Worm (Caenorhabditis elegans) whole organism, mixed stage, embryonic: ENCODE data around the gene Y51H7C.9.

Experiments
- M03D4.4 ChIP-seq: sonication (generic microtip); optimal IDR thresholded peaks from 2 replicates; lab custom pipeline; 2017; ENCODE audit warnings: mild to moderate bottlenecking, missing genetic modification characterization, missing compliant biosample characterization
- blmp-1 ChIP-seq: fragments of 150-350 bp; optimal IDR thresholded peaks from 2 replicates; lab custom pipeline; 2014; ENCODE audit warnings: missing biosample characterization, missing genetic modification characterization
- ceh-39 ChIP-seq: fragments of 150-350 bp; optimal IDR thresholded peaks from 2 replicates; lab custom pipeline; 2014; ENCODE audit warnings: missing biosample characterization, missing genetic modification characterization
- ceh-43 ChIP-seq: fragments of 200-800 bp; sonication (Bioruptor generic); optimal IDR thresholded peaks from 2 replicates; lab custom pipeline; 2018; ENCODE audit warnings: mild to moderate bottlenecking, missing genetic modification characterization, moderate library complexity, missing compliant biosample characterization
- ceh-83 ChIP-seq: fragments of 200-800 bp; sonication (Bioruptor generic); optimal IDR thresholded peaks from 2 replicates; lab custom pipeline; 2018; ENCODE audit warnings: mild to moderate bottlenecking, missing genetic modification characterization, missing compliant biosample characterization
- ces-1 ChIP-seq: fragments of 150-350 bp; optimal IDR thresholded peaks from 2 replicates; lab custom pipeline; 2014; ENCODE audit warnings: missing biosample characterization, missing genetic modification reagents, missing genetic modification characterization
- cnd-1 ChIP-seq: fragments of 200-800 bp; sonication (Bioruptor generic); optimal IDR thresholded peaks from 2 replicates; lab custom pipeline; 2018; ENCODE audit warnings: mild to moderate bottlenecking, missing genetic modification characterization, missing compliant biosample characterization
- drap-1 ChIP-seq: fragments of 200-800 bp; sonication (Bioruptor generic); optimal IDR thresholded peaks from 3 replicates; lab custom pipeline; 2018; ENCODE audit warnings: mild to moderate bottlenecking, missing genetic modification characterization, missing compliant biosample characterization
- elt-1 ChIP-seq: sonication (generic microtip); optimal IDR thresholded peaks from 2 replicates; lab custom pipeline; 2017; ENCODE audit warnings: missing genetic modification characterization, mild to moderate bottlenecking, missing compliant biosample characterization, antibody characterized with exemption, moderate library complexity, borderline replicate concordance; ENCODE audit not compliant: insufficient read depth
- elt-3 ChIP-seq: fragments of 150-350 bp; optimal IDR thresholded peaks from 2 replicates; lab custom pipeline; 2014; ENCODE audit warnings: missing biosample characterization, missing genetic modification characterization
- flh-1 ChIP-seq: fragments of 200-800 bp; sonication (Bioruptor generic); optimal IDR thresholded peaks from 2 replicates; lab custom pipeline; 2018; ENCODE audit warnings: mild to moderate bottlenecking, missing genetic modification characterization, moderate library complexity, missing compliant biosample characterization
- ham-2 ChIP-seq: fragments of 200-800 bp; sonication (Bioruptor generic); optimal IDR thresholded peaks from 2 replicates; lab custom pipeline; 2018; ENCODE audit warnings: mild to moderate bottlenecking, missing genetic modification characterization, missing compliant biosample characterization
- lin-13 ChIP-seq: fragments of 150-350 bp; optimal IDR thresholded peaks from 2 replicates; lab custom pipeline; 2014; ENCODE audit warnings: missing biosample characterization, missing genetic modification characterization
- lin-32 ChIP-seq: fragments of 200-800 bp; sonication (Bioruptor generic); optimal IDR thresholded peaks from 2 replicates; lab custom pipeline; 2018; ENCODE audit warnings: mild to moderate bottlenecking, missing genetic modification characterization, missing compliant biosample characterization
- lsy-2 ChIP-seq: fragments of 150-350 bp; optimal IDR thresholded peaks from 2 replicates; lab custom pipeline; 2014; ENCODE audit warnings: missing biosample characterization, missing genetic modification characterization
- mep-1 ChIP-seq: fragments of 150-350 bp; optimal IDR thresholded peaks from 2 replicates; lab custom pipeline; 2017; ENCODE audit warnings: missing biosample characterization, missing genetic modification reagents, missing genetic modification characterization, inconsistent platforms
- nhr-12 ChIP-seq: fragments of 150-350 bp; optimal IDR thresholded peaks from 2 replicates; lab custom pipeline; 2014; ENCODE audit warnings: missing biosample characterization, missing genetic modification characterization
- nhr-2 ChIP-seq: fragments of 150-350 bp; optimal IDR thresholded peaks from 2 replicates; lab custom pipeline; 2014; ENCODE audit warnings: missing biosample characterization, missing genetic modification characterization
- nhr-237 ChIP-seq: fragments of 150-350 bp; optimal IDR thresholded peaks from 2 replicates; lab custom pipeline; 2014; ENCODE audit warnings: missing biosample characterization, missing genetic modification characterization
- nhr-28 ChIP-seq: fragments of 150-350 bp; optimal IDR thresholded peaks from 2 replicates; lab custom pipeline; 2014; ENCODE audit warnings: missing biosample characterization, missing genetic modification characterization
- nhr-76 ChIP-seq: sonication (generic microtip); optimal IDR thresholded peaks from 2 replicates; lab custom pipeline; 2017; ENCODE audit warnings: missing biosample characterization, missing genetic modification characterization
- snpc-4 ChIP-seq: fragments of 150-350 bp; optimal IDR thresholded peaks from 2 replicates; lab custom pipeline; 2014; ENCODE audit warnings: missing biosample characterization, missing genetic modification characterization
- sptf-1 ChIP-seq: sonication (generic microtip); optimal IDR thresholded peaks from 2 replicates; lab custom pipeline; 2017; ENCODE audit warnings: mild to moderate bottlenecking, missing genetic modification characterization, moderate library complexity, missing compliant biosample characterization
- tbx-8 ChIP-seq: fragments of 200-800 bp; sonication (Bioruptor generic); optimal IDR thresholded peaks from 2 replicates; lab custom pipeline; 2018; ENCODE audit warnings: mild to moderate bottlenecking, missing genetic modification characterization, moderate library complexity, missing compliant biosample characterization
- unc-120 ChIP-seq: sonication (generic microtip); optimal IDR thresholded peaks from 2 replicates; lab custom pipeline; 2017; ENCODE audit warnings: missing genetic modification characterization, missing compliant biosample characterization; ENCODE audit not compliant: poor library complexity, severe bottlenecking
- unc-39 ChIP-seq: fragments of 150-350 bp; optimal IDR thresholded peaks from 2 replicates; lab custom pipeline; 2014; ENCODE audit warnings: missing biosample characterization, missing genetic modification characterization
- unc-62 ChIP-seq: fragments of 150-350 bp; optimal IDR thresholded peaks from 2 replicates; lab custom pipeline; 2014; ENCODE audit warnings: missing biosample characterization, missing genetic modification reagents, missing genetic modification characterization
- zip-8 ChIP-seq: fragments of 150-350 bp; optimal IDR thresholded peaks from 2 replicates; lab custom pipeline; 2014; ENCODE audit warnings: missing biosample characterization, missing genetic modification characterization
- ztf-11 ChIP-seq: fragments of 150-350 bp; optimal IDR thresholded peaks from 2 replicates; lab custom pipeline; 2014; ENCODE audit warnings: missing biosample characterization, missing genetic modification characterization

Gene Y51H7C.9

DNA sequence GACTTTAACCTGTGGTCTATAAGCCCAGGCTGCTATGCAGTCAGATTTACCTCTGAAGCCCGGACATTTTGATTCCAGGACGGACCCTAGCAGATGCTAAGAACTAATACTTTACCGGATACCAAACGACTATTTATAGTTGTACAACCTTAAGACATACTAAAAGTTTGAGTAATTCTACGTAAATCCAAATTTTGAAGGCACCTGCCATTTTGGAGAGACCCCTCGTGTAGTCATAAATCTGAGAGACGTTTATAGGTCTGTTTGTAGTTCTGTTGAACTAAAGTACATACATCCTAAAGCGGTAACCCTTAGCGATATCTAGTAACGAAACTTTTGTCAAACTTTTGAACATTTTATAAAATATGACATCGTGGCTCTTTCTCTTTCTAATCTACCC lies 12.9 kb downstream of the Y51H7C.9 start, which contains the start of gene F54D12.2:
F54D12.2 (plus strand) TSS at position 301 of the 400 bp plus-strand sequence.
- TF ChIP-seq ceh-83 (GFP tag; lab: Kevin White, UChicago), result no peak
- no peak for TF ChIP-seq ztf-11 (tag; lab: Kevin White, UChicago)
- no peak for TF ChIP-seq nhr-28 (tag; lab: Kevin White, UChicago)
- TF ChIP-seq M03D4.4 (tag; lab: Kevin White, UChicago), result no peak
- no peak for TF ChIP-seq nhr-12 (tag; lab: Kevin White, UChicago)
- no peak for TF ChIP-seq sptf-1 (tag; lab: Kevin White, UChicago)
- no peak for TF ChIP-seq ces-1 (GFP tag; lab: Kevin White, UChicago)
- no peak for TF ChIP-seq zip-8
- no peak for TF ChIP-seq unc-39 (tag; lab: Kevin White, UChicago)
- TF ChIP-seq ceh-43 (GFP tag; lab: Kevin White, UChicago), result no peak
- no peak for TF ChIP-seq unc-62 (GFP tag; lab: Kevin White, UChicago)
- no peak for TF ChIP-seq lin-13 (tag; lab: Kevin White, UChicago)
- no peak for TF ChIP-seq elt-3 (tag; lab: Kevin White, UChicago)

ce11 chrII:1397703-1398102 lies 13.6 kb downstream of the Y51H7C.9 start, which contains the start of gene F54D12.8:
Gene F54D12.8 (minus strand): TSS chrII:1398038.
- TF ChIP-seq zip-8 (no peak), nhr-76 (tag; lab: Kevin White, UChicago) (no peak), elt-3 (tag; lab: Kevin White, UChicago) (no peak)

- no peak for TF ChIP-seq unc-62 (GFP tag; lab: Kevin White, UChicago)
- TF ChIP-seq sptf-1 (tag; lab: Kevin White, UChicago), result no peak
- TF ChIP-seq mep-1, result no peak
- no peak for TF ChIP-seq flh-1
- no peak for TF ChIP-seq snpc-4
- no peak for TF ChIP-seq unc-120 (tag; lab: Kevin White, UChicago)
- no peak for TF ChIP-seq ceh-39 (tag; lab: Kevin White, UChicago)
- TF ChIP-seq nhr-76 (tag; lab: Kevin White, UChicago), result no peak
- no peak for TF ChIP-seq zip-8
- TF ChIP-seq ces-1 (GFP tag; lab: Kevin White, UChicago), result no peak
- TF ChIP-seq drap-1 (GFP tag; lab: Kevin White, UChicago), result no peak
- TF ChIP-seq unc-39 (tag; lab: Kevin White, UChicago), result no peak
- no peak for TF ChIP-seq elt-1
- TF ChIP-seq, all 35 proteins: peak for 0
Observed at ce11 chrII:1386478-1386877, 24.8 kb downstream of the Y51H7C.9 start, which contains the start of gene aat-7. Gene aat-7 (plus strand): TSS chrII:1386870.

DNA sequence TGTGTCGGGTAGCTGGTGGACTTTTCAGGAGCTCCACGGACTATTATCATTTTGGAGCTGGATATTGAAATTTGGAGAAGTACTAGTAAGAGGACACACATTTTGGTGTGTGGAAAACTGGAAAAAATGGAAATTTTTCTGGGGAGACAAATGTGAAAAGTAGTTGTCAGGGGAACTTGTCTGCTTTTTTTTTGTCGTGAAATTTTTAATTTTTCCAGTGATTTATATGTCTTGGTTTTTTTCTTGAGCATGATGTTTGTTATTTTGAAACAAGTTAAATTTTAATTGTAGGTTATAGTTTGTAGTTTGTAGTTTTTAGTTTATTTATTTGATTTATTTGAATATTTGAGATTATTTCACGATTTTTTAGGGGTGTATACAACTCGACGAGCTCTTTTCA lies 26.0 kb downstream of the Y51H7C.9 start, which contains the start of gene F54D12.7:
F54D12.7 (minus strand) TSS at position 101 of the 400 bp plus-strand sequence.
- TF ChIP-seq ces-1 (GFP tag; lab: Kevin White, UChicago), result no peak
- TF ChIP-seq unc-39 (tag; lab: Kevin White, UChicago), result no peak
- no peak for TF ChIP-seq nhr-2 (tag; lab: Kevin White, UChicago)

ce11 chrII:1381618-1382017 lies 29.7 kb downstream of the Y51H7C.9 start, which contains the start of gene F54D12.9:
Gene F54D12.9 (minus strand): TSS chrII:1381718.
- TF ChIP-seq tbx-8 (GFP tag; lab: Kevin White, UChicago) (no peak), elt-3 (tag; lab: Kevin White, UChicago) (no peak), nhr-76 (tag; lab: Kevin White, UChicago) (no peak), blmp-1 (peak; percentile 5)

ce11 chrII:1378259-1378658 lies 33.0 kb downstream of the Y51H7C.9 start, which contains the start of gene F54D12.10:
Gene F54D12.10 (minus strand): TSS chrII:1378359.
- TF ChIP-seq ceh-83 (GFP tag; lab: Kevin White, UChicago), result no peak
- no peak for TF ChIP-seq unc-120 (tag; lab: Kevin White, UChicago)
- TF ChIP-seq drap-1 (GFP tag; lab: Kevin White, UChicago), result no peak
- TF ChIP-seq M03D4.4 (tag; lab: Kevin White, UChicago), result no peak
- no peak for TF ChIP-seq unc-62 (GFP tag; lab: Kevin White, UChicago)
- TF ChIP-seq zip-8, result no peak
- TF ChIP-seq lsy-2, result no peak
- TF ChIP-seq elt-1, result no peak
- TF ChIP-seq nhr-237, result no peak
- TF ChIP-seq flh-1, result no peak
- no peak for TF ChIP-seq lin-32 (GFP tag; lab: Kevin White, UChicago)
- no peak for TF ChIP-seq ceh-43 (GFP tag; lab: Kevin White, UChicago)
- TF ChIP-seq ceh-39 (tag; lab: Kevin White, UChicago), result no peak
- no peak for TF ChIP-seq cnd-1 (tag; lab: Kevin White, UChicago)
- no peak for TF ChIP-seq nhr-12 (tag; lab: Kevin White, UChicago)
- TF ChIP-seq ham-2, result no peak
- no peak for TF ChIP-seq nhr-28 (tag; lab: Kevin White, UChicago)
